Fruit fly (Drosophila melanogaster) whole organism: ENCODE measurements around the gene nSyb.

ENCODE experiments used
- CG8478 ChIP-seq: fragments of >200 bp; optimal IDR thresholded peaks from 2 replicates; lab custom pipeline; 2018; ENCODE audit warnings: inconsistent platforms
- Dll ChIP-seq: fragments of >200 bp; optimal IDR thresholded peaks from 2 replicates; lab custom pipeline; 2017
- EcR ChIP-seq, 2 experiments: fragments of >200 bp; optimal IDR thresholded peaks; 2 replicates each; lab custom pipeline; 2017; ENCODE audit warnings: missing biosample characterization in 2 of 2, missing genetic modification characterization in 2 of 2, missing genetic modification reagents in 2 of 2
- pan ChIP-seq: fragments of >200 bp; optimal IDR thresholded peaks from 2 replicates; lab custom pipeline; 2017
- psq ChIP-seq: fragments of >200 bp; optimal IDR thresholded peaks from 2 replicates; lab custom pipeline; 2017
- usp ChIP-seq: fragments of >200 bp; optimal IDR thresholded peaks from 2 replicates; lab custom pipeline; 2017; ENCODE audit warnings: missing biosample characterization, missing genetic modification characterization, mixed read lengths

- TF ChIP-seq usp (GFP tag; lab: Kevin White, UChicago) = no peak
- TF ChIP-seq psq (lab: Kevin White, UChicago) = no peak
- no peak for TF ChIP-seq Dll (lab: Kevin White, UChicago)
- TF ChIP-seq CG8478 (lab: Kevin White, UChicago) = no peak
- no peak for TF ChIP-seq pan
- TF ChIP-seq EcR (GFP tag; optimal IDR thresholded peaks at IDR 0.05; lab: Kevin White, UChicago) = no peak
Observed at dm6 chr3L:1679394-1679793, 41.8 kb upstream of the nSyb start.
